Fruit fly (Drosophila melanogaster) S2 (cell line): ENCODE data around the gene CG12112.

Experiments used
- CG8478 ChIP-seq: fragments of >200 bp; optimal IDR thresholded peaks from 2 replicates; lab custom pipeline; 2018
- CTCF ChIP-seq, 2 experiments: fragments of >200 bp; optimal IDR thresholded peaks; 2 replicates each; lab custom pipeline; 2018

CG12112 gene

DNA sequence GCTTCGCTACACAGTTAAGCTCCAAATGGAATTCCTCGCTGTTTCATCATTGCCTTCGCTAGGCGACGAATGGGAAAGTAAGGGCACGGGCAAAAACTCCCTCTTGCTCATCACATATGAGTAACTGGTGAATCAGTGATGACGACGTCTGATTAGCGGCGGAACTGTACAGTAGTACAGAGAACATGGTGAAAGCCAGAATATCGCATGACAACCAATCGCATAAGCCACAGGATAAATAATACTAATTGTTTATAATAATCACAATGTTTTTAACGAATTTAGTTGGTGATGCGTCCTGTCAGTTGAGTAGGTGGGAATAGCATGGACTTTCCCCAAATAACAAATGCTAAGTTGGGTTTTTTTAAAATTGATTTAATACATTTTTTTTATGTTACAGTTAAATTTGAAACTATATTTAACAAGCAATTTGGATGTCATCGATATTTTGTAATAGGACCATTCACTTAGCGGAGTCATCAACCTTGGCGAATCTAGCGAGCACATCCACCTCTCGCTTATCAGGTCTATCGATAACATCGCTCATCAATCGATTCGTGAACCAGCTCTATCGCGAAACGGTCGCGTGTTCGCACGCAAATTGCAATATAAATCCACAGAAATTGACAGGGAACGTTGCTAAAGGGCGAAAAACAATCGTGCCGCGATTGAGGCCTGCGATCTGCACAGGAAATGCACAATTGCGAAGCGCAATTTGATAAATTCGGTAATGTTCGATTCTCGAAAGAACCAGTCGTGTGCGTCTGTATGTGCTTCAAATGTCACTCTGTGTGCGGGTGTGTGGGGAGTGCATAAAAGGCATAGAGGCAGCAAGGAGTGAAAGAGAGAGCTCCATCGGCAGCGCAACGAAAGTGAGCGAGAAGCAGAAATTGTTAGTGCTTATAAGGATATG, at the start of gene CG12112, which contains the start of gene Trf4-1:
CG12112 (minus strand) TSS at position 106 of the 913 bp plus-strand sequence.
Trf4-1 (plus strand) TSS at position 236 of the 913 bp plus-strand sequence.
- TF ChIP-seq CG8478 (lab: Kevin White, UChicago), result no peak
- peak; percentile 44 to 51 for TF ChIP-seq CTCF (optimal IDR thresholded peaks at IDR 0.05; lab: Kevin White, UChicago)

dm6 chrX:8607902-8608301, 47.9 kb upstream of the CG12112 start:
- no peak for TF ChIP-seq CTCF (optimal IDR thresholded peaks at IDR 0.05; lab: Kevin White, UChicago)
- no peak for TF ChIP-seq CG8478 (lab: Kevin White, UChicago)

DNA sequence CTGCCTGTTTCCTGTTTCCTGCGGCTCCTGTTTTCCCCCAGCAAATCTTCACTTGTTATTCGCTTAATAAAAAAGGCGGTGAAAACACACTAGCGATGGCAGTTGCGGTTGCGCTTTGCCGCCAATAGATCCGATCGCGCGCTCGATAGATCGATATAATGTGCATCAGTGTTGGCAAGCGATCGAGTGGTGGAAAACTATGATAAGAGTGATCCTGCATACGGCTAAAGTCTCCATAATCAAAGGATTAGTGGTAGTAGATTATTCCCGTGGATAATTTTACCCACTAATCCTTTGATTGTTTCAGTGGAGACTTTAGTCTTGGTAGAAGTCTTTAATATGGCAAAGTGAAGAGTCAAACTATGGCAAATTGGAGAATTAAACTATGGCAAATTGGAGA, 46.2 kb upstream of the CG12112 start, which contains the start of gene Caf1-180:
Caf1-180 (minus strand) TSS at position 99 of the 400 bp plus-strand sequence.
- peak; percentile 50 to 61 for TF ChIP-seq CTCF (optimal IDR thresholded peaks at IDR 0.05; lab: Kevin White, UChicago)
- no peak for TF ChIP-seq CG8478 (lab: Kevin White, UChicago)

DNA sequence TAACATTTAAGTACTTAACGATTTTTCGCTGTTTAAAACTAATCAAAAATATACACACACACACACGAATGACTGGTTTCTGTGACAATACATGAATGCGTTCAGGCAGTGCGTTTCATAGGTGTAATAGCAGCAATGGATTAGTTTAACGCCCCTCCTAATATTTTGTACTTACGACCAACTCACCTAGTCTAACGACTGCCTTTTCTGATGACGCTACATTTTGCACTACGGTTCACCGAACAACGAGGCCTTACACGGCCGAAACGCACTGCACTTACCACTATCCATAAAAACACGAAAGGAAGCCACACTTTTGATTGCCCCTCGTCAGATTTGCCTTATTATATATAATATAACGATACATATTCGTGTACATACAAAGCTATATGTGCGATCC, 41.2 kb upstream of the CG12112 start:
- no peak for TF ChIP-seq CTCF (optimal IDR thresholded peaks at IDR 0.05; lab: Kevin White, UChicago)
- TF ChIP-seq CG8478 (lab: Kevin White, UChicago), result no peak

dm6 chrX:8593159-8593476, 33.1 kb upstream of the CG12112 start:
- TF ChIP-seq CG8478 (lab: Kevin White, UChicago) (no peak), CTCF (optimal IDR thresholded peaks at IDR 0.05; lab: Kevin White, UChicago) (no peak)

DNA sequence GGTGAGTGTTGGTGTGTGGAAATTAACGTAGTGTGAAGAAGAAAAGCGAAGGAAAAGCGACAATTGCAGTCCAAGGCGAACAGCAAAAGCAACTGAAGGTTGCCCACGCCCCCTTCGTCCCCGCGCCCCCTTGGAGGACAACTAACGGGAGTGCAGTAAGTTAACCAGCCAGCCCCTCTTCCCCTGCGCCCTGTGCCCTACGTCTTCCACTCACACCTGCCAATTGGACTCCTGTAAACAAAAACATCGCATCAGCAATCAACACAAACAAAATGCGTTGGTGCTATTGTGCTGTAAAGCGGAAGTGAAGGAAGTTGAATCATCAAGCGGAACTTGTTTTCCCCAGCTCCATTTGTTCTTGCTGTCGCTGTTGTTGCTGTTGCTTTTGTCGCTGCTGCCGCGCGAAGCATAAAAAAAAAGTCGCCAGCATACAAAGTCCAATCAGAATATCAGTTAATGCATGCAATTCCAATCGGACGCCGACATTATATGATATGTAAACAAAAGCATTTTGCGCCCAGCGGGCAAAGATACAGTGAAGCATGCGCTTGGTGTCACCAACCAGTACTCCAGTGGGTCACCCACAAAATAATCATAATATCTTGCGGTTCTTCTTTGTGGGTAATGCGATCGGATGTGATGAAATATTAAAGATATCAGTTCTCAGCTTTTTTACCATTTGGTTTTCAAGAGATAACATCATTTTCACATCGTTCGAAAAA, 32.6 kb upstream of the CG12112 start:
- TF ChIP-seq CG8478 (lab: Kevin White, UChicago) (no peak), CTCF (optimal IDR thresholded peaks at IDR 0.05; lab: Kevin White, UChicago) (no peak)

DNA sequence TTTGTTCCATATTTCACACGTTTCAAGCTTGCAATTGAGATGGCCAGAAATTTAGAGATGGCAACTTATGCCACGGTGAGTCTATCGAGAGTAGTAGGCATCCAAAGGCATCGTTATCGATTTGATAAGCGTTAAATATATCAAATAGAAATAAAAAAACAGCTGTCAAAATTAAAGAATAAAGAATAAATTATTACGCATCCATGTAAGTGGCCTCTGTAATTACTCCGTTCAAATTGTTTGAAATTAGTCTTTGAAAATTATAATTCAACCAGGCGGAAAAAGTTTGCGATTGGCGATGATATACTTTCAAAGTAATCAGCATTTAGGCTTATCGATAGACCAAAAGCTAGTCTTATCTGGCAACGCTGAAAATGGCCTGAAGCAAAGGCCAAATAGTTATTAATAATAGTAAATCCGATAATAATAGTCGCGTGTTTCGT, 31.7 kb upstream of the CG12112 start, which contains the start of the genes CG12659 and Crag:
CG12659 (minus strand) TSS at position 45 of the 443 bp plus-strand sequence.
Crag (plus strand) TSS at position 347 of the 443 bp plus-strand sequence.
- TF ChIP-seq CG8478 (lab: Kevin White, UChicago), result no peak
- no peak for TF ChIP-seq CTCF (optimal IDR thresholded peaks at IDR 0.05; lab: Kevin White, UChicago)

DNA sequence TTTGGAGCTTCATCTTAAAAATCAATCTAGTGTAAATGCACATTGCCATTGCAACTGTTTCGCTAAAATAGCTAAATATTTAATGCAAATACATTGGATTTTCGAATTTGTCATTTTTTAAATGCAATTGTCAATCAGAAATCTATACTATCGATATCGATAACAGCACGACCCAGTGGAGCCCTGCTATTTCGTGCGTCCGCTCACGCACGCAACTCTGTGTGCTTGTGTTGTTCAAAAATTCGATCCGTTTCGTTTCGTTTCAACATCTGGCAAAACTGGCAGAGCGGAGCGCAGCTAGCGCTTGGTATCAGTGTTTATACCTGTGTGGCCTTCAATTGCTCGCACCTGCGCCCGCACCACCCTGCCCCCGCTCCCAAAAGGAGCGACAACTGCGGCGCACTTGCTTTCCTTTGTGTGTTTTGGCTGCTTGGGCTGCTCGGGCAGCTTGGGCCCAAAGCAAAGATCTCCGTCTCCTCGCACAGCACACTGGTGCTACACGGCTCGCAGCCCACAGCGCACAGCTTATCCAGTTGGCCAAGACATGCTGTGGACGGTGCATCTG, 28.7 kb upstream of the CG12112 start, which contains the start of gene CG12081:
CG12081 (plus strand) TSS at position 205 of the 565 bp plus-strand sequence.
- no peak for TF ChIP-seq CG8478 (lab: Kevin White, UChicago)
- TF ChIP-seq CTCF (optimal IDR thresholded peaks at IDR 0.05; lab: Kevin White, UChicago), result peak; percentile 22 to 26

DNA sequence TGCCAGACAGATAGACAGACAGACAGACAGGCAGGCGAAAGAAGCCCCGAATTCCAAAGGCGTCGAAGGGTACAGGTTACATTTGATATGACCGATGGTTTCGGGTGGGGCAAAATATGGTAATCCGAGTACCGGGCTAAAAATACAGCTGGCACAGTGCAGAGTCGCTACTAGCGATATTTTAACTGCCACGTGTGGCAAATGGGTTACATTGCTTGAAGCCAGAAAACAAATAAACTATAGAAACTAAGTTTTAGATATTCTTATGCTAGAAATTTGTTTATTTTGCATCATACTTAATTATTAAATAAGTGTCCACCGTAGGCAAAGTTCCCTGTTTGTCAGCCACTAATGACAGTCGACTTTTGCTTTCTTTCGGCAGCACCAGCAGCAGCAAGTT, 23.2 kb upstream of the CG12112 start:
- TF ChIP-seq CTCF (optimal IDR thresholded peaks at IDR 0.05; lab: Kevin White, UChicago) (no peak), CG8478 (lab: Kevin White, UChicago) (no peak)

- no peak for TF ChIP-seq CTCF (optimal IDR thresholded peaks at IDR 0.05; lab: Kevin White, UChicago)
- no peak for TF ChIP-seq CG8478 (lab: Kevin White, UChicago)
Observed at dm6 chrX:8580794-8581193, 20.8 kb upstream of the CG12112 start.

dm6 chrX:8579875-8580274, 19.9 kb upstream of the CG12112 start:
- TF ChIP-seq CTCF (optimal IDR thresholded peaks at IDR 0.05; lab: Kevin White, UChicago), result no peak

- no peak for TF ChIP-seq CTCF (optimal IDR thresholded peaks at IDR 0.05; lab: Kevin White, UChicago)
- TF ChIP-seq CG8478 (lab: Kevin White, UChicago), result no peak
Observed at dm6 chrX:8579097-8579496, 19.1 kb upstream of the CG12112 start.

DNA sequence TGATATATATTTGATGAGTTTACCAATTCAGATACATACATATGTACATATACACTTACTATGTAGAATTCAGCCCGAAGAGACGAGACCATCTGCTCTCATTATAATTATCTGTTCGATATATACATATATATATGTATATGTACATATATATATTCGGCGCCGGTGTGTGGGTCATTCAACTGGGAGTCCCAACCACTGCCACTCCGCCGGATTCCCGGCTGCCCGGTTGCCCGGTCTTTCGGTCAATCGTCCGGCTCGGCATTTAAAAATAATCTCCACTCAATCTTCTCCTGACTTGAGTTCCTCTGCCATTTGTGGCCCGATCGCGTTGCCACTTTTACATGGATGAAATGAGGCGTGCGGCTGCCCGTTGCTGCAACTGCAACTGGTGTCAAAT, 16.7 kb upstream of the CG12112 start:
- TF ChIP-seq CTCF (optimal IDR thresholded peaks at IDR 0.05; lab: Kevin White, UChicago) (no peak), CG8478 (lab: Kevin White, UChicago) (no peak)

- TF ChIP-seq CG8478 (lab: Kevin White, UChicago) (no peak), CTCF (optimal IDR thresholded peaks at IDR 0.05; lab: Kevin White, UChicago) (no peak)
Observed at dm6 chrX:8574672-8575350, 14.8 kb upstream of the CG12112 start.
